ENCODE assay signal across 3 fruit fly cellular contexts in the genomic region with DNA sequence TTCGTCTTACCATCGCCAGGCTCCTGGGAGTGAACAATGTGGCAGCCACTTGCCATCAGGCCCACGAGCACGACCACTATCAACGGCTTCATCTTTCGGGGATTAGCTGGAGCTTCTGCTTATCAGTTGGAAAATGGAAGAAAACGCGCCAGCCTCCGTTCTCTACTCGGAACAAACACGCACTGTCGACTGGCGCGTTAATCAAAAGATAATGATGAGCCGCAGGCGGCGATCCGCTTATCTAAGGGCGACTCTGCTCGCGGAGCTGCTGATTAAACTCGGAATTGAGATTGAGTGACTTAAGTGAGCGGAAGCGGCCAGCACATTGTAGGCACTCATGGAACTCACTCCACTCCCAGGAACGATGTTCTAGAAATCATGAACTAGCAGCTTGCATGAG.
A peak's percentile ranks its signal among the peaks of the same experiment; 100 is the strongest.
TF ChIP-seq lines count a peak whose summit lies in the region.

A gene (minus strand): TSS at position 193 of the 400 bp plus-strand sequence.

- TF ChIP-seq CTCF in whole organism, embryonic (GFP tag; optimal IDR thresholded peaks at IDR 0.05; lab: Kevin White, UChicago) = no peak

TF ChIP-seq in whole organism, adult, 20 proteins besides CTCF, POLR2A, EP300 and RAD21:
- TF ChIP-seq ovo (GFP tag; optimal IDR thresholded peaks at IDR 0.05; lab: Kevin White, UChicago) (no peak), Mnt (GFP tag; optimal IDR thresholded peaks at IDR 0.05; lab: Kevin White, UChicago) (peak; percentile 0)

TF ChIP-seq in whole organism, embryonic, 481 proteins besides CTCF, POLR2A, EP300 and RAD21:
- TF ChIP-seq dm (GFP tag; optimal IDR thresholded peaks at IDR 0.05; lab: Kevin White, UChicago) = no peak
- 0 out of 2 replicates have a peak, but pooled peaks have one; percentile 7 for TF ChIP-seq Bgb (GFP tag; IDR thresholded peaks at IDR 0.05; lab: Robert Waterston, UW; ENCODE audit: partially characterized antibody)
- TF ChIP-seq nom (GFP tag; optimal IDR thresholded peaks at IDR 0.05; lab: Kevin White, UChicago) = peak; percentile 15
- TF ChIP-seq sug (tag; optimal IDR thresholded peaks at IDR 0.05; lab: Kevin White, UChicago) = peak; percentile 57
- peak; percentile 41 for TF ChIP-seq Med (GFP tag; lab: Kevin White, UChicago)
- no peak for TF ChIP-seq ssp (GFP tag; IDR thresholded peaks at IDR 0.05; lab: Robert Waterston, UW)
- peak; percentile 38 for TF ChIP-seq CG10543 (GFP tag; optimal IDR thresholded peaks at IDR 0.05; lab: Kevin White, UChicago)
- peak; percentile 61 for TF ChIP-seq CG34376 (GFP tag; optimal IDR thresholded peaks at IDR 0.05; lab: Kevin White, UChicago)
- TF ChIP-seq z (GFP tag; IDR thresholded peaks at IDR 0.05; lab: Robert Waterston, UW) = peak; percentile 92
- peak; percentile 15 for TF ChIP-seq CG7987 (GFP tag; optimal IDR thresholded peaks at IDR 0.05; lab: Kevin White, UChicago)

TF ChIP-seq in whole organism, prepupa, 60 proteins besides CTCF, POLR2A, EP300 and RAD21:
- peak; percentile 94 for TF ChIP-seq svp (GFP tag; lab: Kevin White, UChicago)
- no peak for TF ChIP-seq CG10631 (GFP tag; optimal IDR thresholded peaks at IDR 0.05; lab: Kevin White, UChicago)
